Fruit fly (Drosophila melanogaster) whole organism, embryonic: ENCODE data around the gene Tomosyn.

Experiments
- Awh ChIP-seq: fragments of 200-800 bp; sonication (Bioruptor generic); IDR thresholded peaks from 2 replicates; pipeline ENCODE4, ENCODE4 v1.3.6; 2022; ENCODE audit warnings: missing biosample characterization, missing genetic modification characterization
- CG10267 ChIP-seq: fragments of 200-800 bp; sonication (Bioruptor generic); optimal IDR thresholded peaks from 2 replicates; lab custom pipeline; 2018; ENCODE audit warnings: missing biosample characterization, mild to moderate bottlenecking, missing genetic modification characterization, moderate library complexity
- CG10431 ChIP-seq: fragments of 200-800 bp; sonication (Bioruptor generic); optimal IDR thresholded peaks from 3 replicates; lab custom pipeline; 2018; ENCODE audit warnings: missing biosample characterization, mild to moderate bottlenecking, missing genetic modification characterization
- CG11504 ChIP-seq: fragments of 200-800 bp; sonication (Bioruptor generic); optimal IDR thresholded peaks from 3 replicates; lab custom pipeline; 2019; ENCODE audit warnings: missing biosample characterization, mild to moderate bottlenecking, missing genetic modification characterization, moderate library complexity
- CG12236 ChIP-seq: fragments of 200-800 bp; sonication (Bioruptor generic); optimal IDR thresholded peaks from 2 replicates; lab custom pipeline; 2016; ENCODE audit warnings: missing biosample characterization, missing genetic modification characterization
- CG12659 ChIP-seq: fragments of 200-800 bp; sonication (Bioruptor generic); optimal IDR thresholded peaks from 3 replicates; lab custom pipeline; 2017; ENCODE audit warnings: mild to moderate bottlenecking, missing biosample characterization, missing genetic modification reagents, missing genetic modification characterization
- CG14441 ChIP-seq: fragments of 200-800 bp; sonication (Bioruptor generic); IDR thresholded peaks from 2 replicates; pipeline ENCODE4 v1.3.6; 2022; ENCODE audit warnings: missing biosample characterization, missing genetic modification characterization
- CG14710 ChIP-seq: fragments of 200-800 bp; sonication (Bioruptor generic); optimal IDR thresholded peaks from 3 replicates; lab custom pipeline; 2019; ENCODE audit warnings: missing biosample characterization, mild to moderate bottlenecking, missing genetic modification characterization, moderate library complexity
- CG15011 ChIP-seq: fragments of 200-800 bp; sonication (Bioruptor generic); optimal IDR thresholded peaks from 3 replicates; lab custom pipeline; 2018; ENCODE audit warnings: missing biosample characterization, mild to moderate bottlenecking, missing genetic modification characterization
- CG2129 ChIP-seq: fragments of 200-800 bp; sonication (Bioruptor generic); IDR thresholded peaks from 2 replicates; pipeline ENCODE4 v1.3.6; 2022; ENCODE audit warnings: missing biosample characterization, missing genetic modification characterization; ENCODE audit not compliant: partially characterized antibody
- CG30020 ChIP-seq: fragments of 200-800 bp; optimal IDR thresholded peaks from 2 replicates; lab custom pipeline; 2019; ENCODE audit warnings: missing biosample characterization, mild to moderate bottlenecking, missing genetic modification characterization, moderate library complexity
- CG4707 ChIP-seq: fragments of 200-800 bp; sonication (Bioruptor generic); optimal IDR thresholded peaks from 2 replicates; lab custom pipeline; 2018; ENCODE audit warnings: missing biosample characterization, mild to moderate bottlenecking, missing genetic modification characterization, moderate library complexity
- CG4854 ChIP-seq: fragments of 200-800 bp; sonication (Bioruptor generic); optimal IDR thresholded peaks from 2 replicates; lab custom pipeline; 2016; ENCODE audit warnings: missing biosample characterization, missing genetic modification characterization, inconsistent platforms
- CG6254 ChIP-seq: fragments of 200-800 bp; sonication (Bioruptor generic); optimal IDR thresholded peaks from 3 replicates; lab custom pipeline; 2017; ENCODE audit warnings: mild to moderate bottlenecking, missing biosample characterization, missing genetic modification reagents, missing genetic modification characterization
- CG7928 ChIP-seq: fragments of 200-800 bp; sonication (Bioruptor generic); optimal IDR thresholded peaks from 2 replicates; lab custom pipeline; 2017; ENCODE audit warnings: missing biosample characterization, mild to moderate bottlenecking, missing genetic modification characterization
- CG8924 ChIP-seq: fragments of 200-800 bp; optimal IDR thresholded peaks from 3 replicates; lab custom pipeline; 2019; ENCODE audit warnings: missing biosample characterization, mild to moderate bottlenecking, missing genetic modification characterization, moderate library complexity
- CG9817 ChIP-seq: fragments of 200-800 bp; sonication (Bioruptor generic); optimal IDR thresholded peaks from 2 replicates; lab custom pipeline; 2018; ENCODE audit warnings: missing biosample characterization, mild to moderate bottlenecking, missing genetic modification characterization, moderate library complexity
- D19A ChIP-seq: fragments of 200-800 bp; optimal IDR thresholded peaks from 3 replicates; lab custom pipeline; 2019; ENCODE audit warnings: missing biosample characterization, mild to moderate bottlenecking, missing genetic modification characterization, moderate library complexity
- Dfd ChIP-seq, 2 experiments: fragments of >200 bp; optimal IDR thresholded peaks; 2 replicates each; lab custom pipeline; 2017; ENCODE audit warnings: missing biosample characterization in 2 of 2, missing genetic modification characterization in 2 of 2
- Dip3 ChIP-seq: fragments of 200-800 bp; sonication (Bioruptor generic); optimal IDR thresholded peaks from 3 replicates; lab custom pipeline; 2016; ENCODE audit warnings: missing biosample characterization, missing genetic modification characterization
- Dll ChIP-seq: fragments of 200-800 bp; sonication (Bioruptor generic); IDR thresholded peaks from 4 replicates; pipeline ENCODE4 v1.3.6; 2022; ENCODE audit warnings: missing biosample characterization, missing genetic modification characterization; ENCODE audit not compliant: partially characterized antibody
- E2f1 ChIP-seq: fragments of 200-800 bp; sonication (Bioruptor generic); IDR thresholded peaks from 2 replicates; pipeline ENCODE4 v1.3.6; 2022; ENCODE audit warnings: missing biosample characterization, missing genetic modification characterization
- Elba2 ChIP-seq: fragments of 200-800 bp; sonication (Bioruptor generic); optimal IDR thresholded peaks from 3 replicates; lab custom pipeline; 2016; ENCODE audit warnings: missing biosample characterization, missing genetic modification characterization
- Ets97D ChIP-seq: fragments of 200-800 bp; sonication (Bioruptor generic); optimal IDR thresholded peaks from 3 replicates; lab custom pipeline; 2016; ENCODE audit warnings: missing biosample characterization, missing genetic modification characterization
- HLHmδ ChIP-seq: fragments of 200-800 bp; sonication (Bioruptor generic); optimal IDR thresholded peaks from 2 replicates; lab custom pipeline; 2018; ENCODE audit warnings: missing biosample characterization, mild to moderate bottlenecking, missing genetic modification characterization, moderate library complexity
- Hr3 ChIP-seq: fragments of 200-800 bp; sonication (Bioruptor generic); optimal IDR thresholded peaks from 3 replicates; lab custom pipeline; 2016; ENCODE audit warnings: missing biosample characterization, missing genetic modification characterization
- Mes4 ChIP-seq: fragments of 200-800 bp; sonication (Bioruptor generic); optimal IDR thresholded peaks from 2 replicates; lab custom pipeline; 2016; ENCODE audit warnings: missing biosample characterization, missing genetic modification characterization
- Six4 ChIP-seq: fragments of 200-800 bp; sonication (Bioruptor generic); optimal IDR thresholded peaks from 2 replicates; lab custom pipeline; 2016; ENCODE audit warnings: missing biosample characterization, missing genetic modification characterization
- Vsx1 ChIP-seq: fragments of 200-800 bp; sonication (Bioruptor generic); optimal IDR thresholded peaks from 2 replicates; lab custom pipeline; 2017; ENCODE audit warnings: missing biosample characterization, mild to moderate bottlenecking, missing genetic modification characterization, missing genetic modification reagents
- Xbp1 ChIP-seq: fragments of 200-800 bp; sonication (Bioruptor generic); optimal IDR thresholded peaks from 3 replicates; lab custom pipeline; 2016; ENCODE audit warnings: missing biosample characterization, mild to moderate bottlenecking, missing genetic modification characterization
- bowl ChIP-seq: fragments of 200-800 bp; sonication (Bioruptor generic); IDR thresholded peaks from 2 replicates; pipeline ENCODE4 v1.3.6; 2022; ENCODE audit warnings: missing biosample characterization, missing genetic modification characterization
- crol ChIP-seq: fragments of 200-800 bp; sonication (Bioruptor generic); IDR thresholded peaks from 2 replicates; pipeline ENCODE4 v1.3.6; 2022; ENCODE audit warnings: missing biosample characterization, missing genetic modification characterization
- dimm ChIP-seq: fragments of 200-800 bp; sonication (Bioruptor generic); IDR thresholded peaks from 2 replicates; pipeline ENCODE4 v1.3.6; 2022; ENCODE audit warnings: missing biosample characterization, missing genetic modification characterization
- gfzf ChIP-seq: fragments of 200-800 bp; sonication (Bioruptor generic); optimal IDR thresholded peaks from 2 replicates; lab custom pipeline; 2016; ENCODE audit warnings: missing biosample characterization, mild to moderate bottlenecking, missing genetic modification characterization, moderate library complexity
- hb ChIP-seq: fragments of 200-800 bp; sonication (Bioruptor generic); IDR thresholded peaks from 3 replicates; pipeline ENCODE4 v1.3.6; 2022; ENCODE audit warnings: missing biosample characterization, missing genetic modification characterization; ENCODE audit not compliant: partially characterized antibody
- hbn ChIP-seq: fragments of 200-800 bp; sonication (Bioruptor generic); IDR thresholded peaks from 2 replicates; pipeline ENCODE4 v1.3.6; 2022; ENCODE audit warnings: missing biosample characterization, missing genetic modification characterization; ENCODE audit not compliant: partially characterized antibody
- insv ChIP-seq, 2 experiments: fragments of 200-800 bp; sonication (Bioruptor generic); optimal IDR thresholded peaks; 3 replicates each; lab custom pipeline; 2016 to 2018; ENCODE audit warnings: missing biosample characterization in 2 of 2, missing genetic modification characterization in 2 of 2
- lov ChIP-seq, 2 experiments: fragments of 200-800 bp in 1 of 2; fragments of >200 bp in 1 of 2; sonication (Bioruptor generic) in 1 of 2; IDR thresholded peaks in 1 of 2; optimal IDR thresholded peaks in 1 of 2; 2 replicates in 1 of 2; 3 replicates in 1 of 2; pipeline versions ENCODE4 v1.3.6 to Lab custom; 2017 to 2022; ENCODE audit warnings: missing biosample characterization in 1 of 2, missing genetic modification characterization in 1 of 2
- mld ChIP-seq: fragments of 200-800 bp; sonication (Bioruptor generic); IDR thresholded peaks from 3 replicates; pipeline ENCODE4 v1.3.6; 2022; ENCODE audit warnings: missing biosample characterization, missing genetic modification characterization; ENCODE audit not compliant: partially characterized antibody
- nmo ChIP-seq: fragments of 200-800 bp; sonication (Bioruptor generic); optimal IDR thresholded peaks from 2 replicates; lab custom pipeline; 2018; ENCODE audit warnings: missing biosample characterization, mild to moderate bottlenecking, missing genetic modification characterization, moderate library complexity
- phol ChIP-seq: fragments of 200-800 bp; sonication (Bioruptor generic); optimal IDR thresholded peaks from 3 replicates; lab custom pipeline; 2018; ENCODE audit warnings: missing biosample characterization, mild to moderate bottlenecking, missing genetic modification characterization, moderate library complexity
- pum ChIP-seq: fragments of 200-800 bp; sonication (Bioruptor generic); optimal IDR thresholded peaks from 2 replicates; lab custom pipeline; 2016; ENCODE audit warnings: missing biosample characterization, missing genetic modification characterization
- row ChIP-seq: fragments of 200-800 bp; sonication (Bioruptor generic); IDR thresholded peaks from 3 replicates; pipeline ENCODE4 v1.3.6; 2022; ENCODE audit warnings: missing biosample characterization, missing genetic modification characterization
- sd ChIP-seq: fragments of 200-800 bp; sonication (Bioruptor generic); optimal IDR thresholded peaks from 3 replicates; lab custom pipeline; 2018; ENCODE audit warnings: missing biosample characterization, mild to moderate bottlenecking, missing genetic modification characterization, moderate library complexity
- tgo ChIP-seq: fragments of 200-800 bp; sonication (Bioruptor generic); IDR thresholded peaks from 3 replicates; pipeline ENCODE4 v1.3.6; 2022; ENCODE audit warnings: missing biosample characterization, missing genetic modification characterization
- trem ChIP-seq: fragments of 200-800 bp; optimal IDR thresholded peaks from 3 replicates; lab custom pipeline; 2019; ENCODE audit warnings: missing biosample characterization, mild to moderate bottlenecking, missing genetic modification characterization, moderate library complexity
- tup ChIP-seq: fragments of 200-800 bp; sonication (Bioruptor generic); optimal IDR thresholded peaks from 2 replicates; lab custom pipeline; 2016; ENCODE audit warnings: missing biosample characterization, mild to moderate bottlenecking, missing genetic modification characterization, moderate library complexity
- unc-4 ChIP-seq: fragments of 200-800 bp; sonication (Bioruptor generic); IDR thresholded peaks from 2 replicates; pipeline ENCODE4 v1.3.6; 2022; ENCODE audit warnings: missing biosample characterization, missing genetic modification characterization; ENCODE audit not compliant: partially characterized antibody
- zen ChIP-seq: fragments of 200-800 bp; sonication (Bioruptor generic); optimal IDR thresholded peaks from 3 replicates; lab custom pipeline; 2018; ENCODE audit warnings: missing biosample characterization, mild to moderate bottlenecking, missing genetic modification characterization, moderate library complexity
- zfh1 ChIP-seq: fragments of 200-800 bp; sonication (Bioruptor generic); IDR thresholded peaks from 3 replicates; pipeline ENCODE4 v1.3.6; 2022; ENCODE audit warnings: missing biosample characterization, missing genetic modification characterization

The Tomosyn gene

dm6 chrX:12592121-12592466, 39.3 kb upstream of the Tomosyn start, which contains the start of gene LIMK1 (continued):
- peak; percentile 44 for TF ChIP-seq phol (tag; lab: Kevin White, UChicago)
- TF ChIP-seq hbn (GFP tag; lab: Robert Waterston, UW) = no peak; the same call in 1 of the 2 replicates
- no peak for TF ChIP-seq Vsx1 (GFP tag; lab: Kevin White, UChicago)
- TF ChIP-seq lov (optimal IDR thresholded peaks at IDR 0.05; lab: Kevin White, UChicago) = no peak
- no peak for TF ChIP-seq lov (GFP tag; IDR thresholded peaks at IDR 0.05; lab: Robert Waterston, UW)
- TF ChIP-seq Dip3 (GFP tag; lab: Kevin White, UChicago) = no peak
- no peak for TF ChIP-seq Dfd (GFP tag; optimal IDR thresholded peaks at IDR 0.05; lab: Kevin White, UChicago)
- TF ChIP-seq CG4707 (GFP tag; lab: Kevin White, UChicago) = no peak
- TF ChIP-seq CG10267 (tag; lab: Kevin White, UChicago) = peak; percentile 51
- TF ChIP-seq Hr3 = no peak
- TF ChIP-seq CG8924 (tag; lab: Kevin White, UChicago) = peak; percentile 43
- no peak for TF ChIP-seq CG9817
- TF ChIP-seq HLHmδ = no peak
- TF ChIP-seq unc-4 (GFP tag; lab: Robert Waterston, UW) = peak; percentile 73
- TF ChIP-seq pum (GFP tag; lab: Kevin White, UChicago) = no peak
- TF ChIP-seq tup = no peak
- no peak for TF ChIP-seq Six4 (GFP tag; lab: Kevin White, UChicago)
- TF ChIP-seq CG14441 = no peak
- TF ChIP-seq E2f1 = no peak
- TF ChIP-seq Mes4 = no peak
- 0 out of 2 replicates have a peak, but pooled peaks have one; percentile 17 for TF ChIP-seq CG2129
- peak; percentile 66 for TF ChIP-seq CG14710 (tag; lab: Kevin White, UChicago)
- TF ChIP-seq gfzf = peak; percentile 79
- TF ChIP-seq zfh1 (GFP tag; lab: Robert Waterston, UW) = no peak
- peak; percentile 6 for TF ChIP-seq zen (tag; lab: Kevin White, UChicago)
- no peak for TF ChIP-seq tgo (GFP tag; lab: Robert Waterston, UW)
- no peak for TF ChIP-seq dimm (GFP tag; lab: Robert Waterston, UW)
- peak; percentile 43 for TF ChIP-seq CG12659
- peak in 1 of 2 experiments; percentile 3 for TF ChIP-seq insv (GFP tag; optimal IDR thresholded peaks at IDR 0.05; lab: Kevin White, UChicago)
- TF ChIP-seq Awh (GFP tag; lab: Robert Waterston, UW) = no peak
- no peak for TF ChIP-seq hb (GFP tag; lab: Robert Waterston, UW)
- no peak for TF ChIP-seq CG10431 (GFP tag; lab: Kevin White, UChicago)
- TF ChIP-seq mld (GFP tag; lab: Robert Waterston, UW) = no peak
- TF ChIP-seq trem = peak; percentile 72
- peak; percentile 11 for TF ChIP-seq CG11504 (tag; lab: Kevin White, UChicago)
- TF ChIP-seq CG12236 (GFP tag; lab: Kevin White, UChicago) = no peak
- TF ChIP-seq CG7928 (GFP tag; lab: Kevin White, UChicago) = no peak
- no peak for TF ChIP-seq crol (GFP tag; lab: Robert Waterston, UW)
- TF ChIP-seq CG30020 = peak; percentile 36
- no peak for TF ChIP-seq Xbp1 (GFP tag; lab: Kevin White, UChicago)
- no peak for TF ChIP-seq CG6254
- no peak for TF ChIP-seq Elba2 (GFP tag; lab: Kevin White, UChicago)
- TF ChIP-seq Ets97D (GFP tag; lab: Kevin White, UChicago) = peak; percentile 34
- no peak for TF ChIP-seq D19A (tag; lab: Kevin White, UChicago)
- no peak for TF ChIP-seq sd (tag; lab: Kevin White, UChicago)
- 0 out of 3 replicates have a peak, but pooled peaks have one; percentile 13 for TF ChIP-seq row
- TF ChIP-seq CG4854 (GFP tag; lab: Kevin White, UChicago) = no peak
- no peak for TF ChIP-seq bowl (GFP tag; lab: Robert Waterston, UW)
- peak; percentile 40 for TF ChIP-seq nmo (GFP tag; lab: Kevin White, UChicago)
- TF ChIP-seq Dll (GFP tag; lab: Robert Waterston, UW) = peak; percentile 76
- TF ChIP-seq CG15011 (GFP tag; lab: Kevin White, UChicago) = no peak
